Worm (Caenorhabditis elegans) whole organism, midembryonic: Measurements from ENCODE around the gene arrd-7.

Source experiments
- cog-1 ChIP-seq: sonication (generic microtip); optimal IDR thresholded peaks from 2 replicates; lab custom pipeline; 2016; ENCODE audit warnings: missing genetic modification characterization, missing compliant biosample characterization
- med-1 ChIP-seq: sonication (generic microtip); optimal IDR thresholded peaks from 2 replicates; lab custom pipeline; 2017; ENCODE audit warnings: missing genetic modification characterization, mild to moderate bottlenecking, missing compliant biosample characterization, antibody characterized with exemption, missing genetic modification reagents; ENCODE audit not compliant: insufficient read depth
- ref-1 ChIP-seq: fragments of 200-800 bp; sonication (Bioruptor generic); conservative IDR thresholded peaks from 2 replicates; pipeline ENCODE4 v1.3.6; 2022; ENCODE audit warnings: missing genetic modification reagents, missing genetic modification characterization, missing compliant biosample characterization
- ztf-29 ChIP-seq: fragments of 200-800 bp; sonication (Bioruptor generic); IDR thresholded peaks from 2 replicates; pipeline ENCODE4 v1.3.6; 2022; ENCODE audit warnings: missing genetic modification reagents, missing genetic modification characterization, missing compliant biosample characterization

ce11 chrII:12077281-12077680 lies 14.9 kb upstream of the arrd-7 start:
- TF ChIP-seq ztf-29: no peak
- no peak for TF ChIP-seq ref-1 (GFP tag; lab: Robert Waterston, UW)
- no peak for TF ChIP-seq cog-1
- TF ChIP-seq med-1: no peak
